Fruit fly (Drosophila melanogaster): ENCODE data around the gene ZnT63C.

ZnT63C gene

dm6 chr3L:3303087-3303526 is 401 bp upstream of the ZnT63C start, which contains the start of gene CG14968 (continued):
- TF ChIP-seq pdm3 (GFP tag; optimal IDR thresholded peaks at IDR 0.05) = peak; percentile 91
- peak; percentile 87 for TF ChIP-seq Sox14 (GFP tag; optimal IDR thresholded peaks at IDR 0.05)
- TF ChIP-seq CG6792 (GFP tag; optimal IDR thresholded peaks at IDR 0.05) = peak; percentile 92
- peak; percentile 89 for TF ChIP-seq CG31627 (GFP tag; optimal IDR thresholded peaks at IDR 0.05)
- TF ChIP-seq CG11762 (GFP tag; optimal IDR thresholded peaks at IDR 0.05; ENCODE audit: insufficient read depth) = peak; percentile 88
- peak; percentile 91 for TF ChIP-seq dsx (GFP tag; optimal IDR thresholded peaks at IDR 0.05; ENCODE audit: poor library complexity, severe bottlenecking)
- peak; percentile 96 for TF ChIP-seq CG8632 (GFP tag; optimal IDR thresholded peaks at IDR 0.05)
- peak; percentile 95 for TF ChIP-seq Gug (GFP tag; IDR thresholded peaks at IDR 0.05)
- TF ChIP-seq Hr38 (GFP tag; optimal IDR thresholded peaks at IDR 0.05) = no peak
- peak; percentile 97 for TF ChIP-seq CG8119 (GFP tag; IDR thresholded peaks at IDR 0.05)
- peak; percentile 78 for TF ChIP-seq CG16779 (tag; optimal IDR thresholded peaks at IDR 0.05)
- peak; percentile 79 to 89 for TF ChIP-seq ss (GFP tag; optimal IDR thresholded peaks at IDR 0.05)
- TF ChIP-seq CG6854 (GFP tag; optimal IDR thresholded peaks at IDR 0.05) = peak; percentile 92
- TF ChIP-seq CG10631 (GFP tag; optimal IDR thresholded peaks at IDR 0.05) = peak; percentile 89
- peak; percentile 94 for TF ChIP-seq Ets96B (tag; optimal IDR thresholded peaks at IDR 0.05)
- TF ChIP-seq acj6 (GFP tag; optimal IDR thresholded peaks at IDR 0.05) = peak; percentile 95
- TF ChIP-seq CG6808 (GFP tag; optimal IDR thresholded peaks at IDR 0.05) = peak; percentile 76
- peak; percentile 94 for TF ChIP-seq CG11294 (GFP tag; IDR thresholded peaks at IDR 0.05)

dm6 chr3L:3304740-3305139 is 1.2 kb downstream of the ZnT63C start:
- TF ChIP-seq CG10631 (GFP tag; optimal IDR thresholded peaks at IDR 0.05) = no peak
- no peak for TF ChIP-seq CG3032 (tag; optimal IDR thresholded peaks at IDR 0.05)
- TF ChIP-seq CG34406 (GFP tag; optimal IDR thresholded peaks at IDR 0.05) = no peak
- no peak for TF ChIP-seq eg (GFP tag; IDR thresholded peaks at IDR 0.05)
- TF ChIP-seq dac (GFP tag; optimal IDR thresholded peaks at IDR 0.05) = no peak
- TF ChIP-seq salr (GFP tag; optimal IDR thresholded peaks at IDR 0.05) = no peak
- TF ChIP-seq CG10669 (GFP tag; optimal IDR thresholded peaks at IDR 0.05) = no peak
- TF ChIP-seq vri (GFP tag; optimal IDR thresholded peaks at IDR 0.05) = no peak
- TF ChIP-seq Hr38 (GFP tag; optimal IDR thresholded peaks at IDR 0.05) = no peak
- TF ChIP-seq CG9139 (GFP tag; optimal IDR thresholded peaks at IDR 0.05) = no peak
- TF ChIP-seq CG11762 (GFP tag; optimal IDR thresholded peaks at IDR 0.05; ENCODE audit: insufficient read depth) = no peak
- no peak for TF ChIP-seq Sox15 (GFP tag; optimal IDR thresholded peaks at IDR 0.05)
- TF ChIP-seq achi (GFP tag; optimal IDR thresholded peaks at IDR 0.05) = no peak
- no peak for TF ChIP-seq Ets96B (tag; optimal IDR thresholded peaks at IDR 0.05)
- TF ChIP-seq Gug (GFP tag; IDR thresholded peaks at IDR 0.05) = no peak
- TF ChIP-seq acj6 (GFP tag; optimal IDR thresholded peaks at IDR 0.05) = no peak
- TF ChIP-seq Eip78C (GFP tag) = no peak
- TF ChIP-seq CG6276 (GFP tag; optimal IDR thresholded peaks at IDR 0.05) = no peak

DNA sequence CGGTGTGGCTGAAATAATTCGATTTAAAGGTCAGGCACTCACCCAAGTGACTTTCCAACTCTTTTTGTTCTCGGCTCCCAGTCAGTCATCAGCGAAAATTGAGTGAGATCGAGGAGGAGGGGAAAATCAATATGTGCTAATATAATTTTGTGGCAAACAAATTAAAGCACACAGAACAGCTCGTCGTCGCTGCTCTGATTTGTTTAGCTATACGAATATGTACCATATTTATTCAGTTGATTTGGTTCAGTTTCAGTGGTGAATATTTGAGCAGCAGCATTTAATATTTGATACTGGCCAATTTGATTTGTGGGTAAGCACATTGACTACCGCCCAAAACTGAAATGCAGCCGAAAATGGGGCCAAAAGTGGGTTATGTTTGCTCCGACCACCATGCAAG is 1.9 kb downstream of the ZnT63C start:
- TF ChIP-seq fkh (GFP tag; optimal IDR thresholded peaks at IDR 0.05) (peak; percentile 84), ss (GFP tag; optimal IDR thresholded peaks at IDR 0.05) (no peak)

dm6 chr3L:3306515-3306914 is 3.0 kb downstream of the ZnT63C start:
- no peak for TF ChIP-seq CG3919 (GFP tag; optimal IDR thresholded peaks at IDR 0.05)
- no peak for TF ChIP-seq topi (GFP tag; optimal IDR thresholded peaks at IDR 0.05)
- TF ChIP-seq vri (GFP tag; optimal IDR thresholded peaks at IDR 0.05) = no peak
- TF ChIP-seq Blimp-1 (GFP tag; optimal IDR thresholded peaks at IDR 0.05) = no peak
- TF ChIP-seq fd59A (GFP tag; optimal IDR thresholded peaks at IDR 0.05) = no peak

Measured in whole organism, prepupa.